Fruit fly (Drosophila melanogaster) whole organism, prepupa: Measurements from ENCODE around the gene BG642312.

Experiments used
- CG6792 ChIP-seq: fragments of 200-800 bp; sonication (Bioruptor generic); optimal IDR thresholded peaks from 3 replicates; lab custom pipeline; 2016; ENCODE audit warnings: missing biosample characterization, missing genetic modification characterization
- Hr39 ChIP-seq: fragments of 200-800 bp; sonication (Bioruptor generic); optimal IDR thresholded peaks from 2 replicates; lab custom pipeline; 2016; ENCODE audit warnings: missing biosample characterization, missing genetic modification characterization
- salr ChIP-seq, 2 experiments: fragments of 200-800 bp; sonication (Bioruptor generic); optimal IDR thresholded peaks; 3 replicates each; lab custom pipeline; 2016 to 2018; ENCODE audit warnings: missing biosample characterization in 2 of 2, missing genetic modification characterization in 2 of 2, mild to moderate bottlenecking in 1 of 2
- vri ChIP-seq: fragments of 200-800 bp; sonication (Bioruptor generic); optimal IDR thresholded peaks from 3 replicates; lab custom pipeline; 2016; ENCODE audit warnings: missing biosample characterization, mild to moderate bottlenecking, missing genetic modification characterization

DNA sequence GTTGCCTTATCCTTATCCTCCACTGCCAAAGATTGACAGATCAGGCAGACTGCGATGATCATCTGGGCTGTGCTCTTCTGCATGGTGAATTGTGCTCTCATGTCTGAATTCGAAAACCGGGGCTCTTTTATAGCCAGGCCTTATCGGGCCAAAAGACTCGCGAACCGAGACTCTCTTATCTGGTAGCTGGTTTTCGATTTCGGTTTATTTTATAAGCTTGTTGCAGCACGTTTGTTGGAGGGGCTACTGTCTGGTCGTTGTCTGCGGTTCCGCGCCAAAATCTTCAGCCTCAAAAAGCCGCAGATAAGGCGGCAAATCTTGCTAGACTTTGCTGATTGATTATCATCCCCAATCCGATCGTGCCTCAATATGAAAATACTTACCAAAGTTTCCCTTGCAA, 25.5 kb upstream of the BG642312 start, which contains the start of gene CG10163:
- no peak for TF ChIP-seq salr (GFP tag; optimal IDR thresholded peaks at IDR 0.05; lab: Kevin White, UChicago)
- TF ChIP-seq CG6792 (GFP tag; lab: Kevin White, UChicago): no peak
- TF ChIP-seq vri (GFP tag; lab: Kevin White, UChicago): no peak
- no peak for TF ChIP-seq Hr39 (GFP tag; lab: Kevin White, UChicago)
